Worm (Caenorhabditis elegans) whole organism, L3 larva: ENCODE results near the gene his-35.

Experiments
- ceh-82 ChIP-seq: fragments of 150-350 bp; optimal IDR thresholded peaks from 2 replicates; lab custom pipeline; 2014; ENCODE audit warnings: missing biosample characterization, missing genetic modification characterization
- nhr-77 ChIP-seq: fragments of 150-350 bp; optimal IDR thresholded peaks from 2 replicates; lab custom pipeline; 2014; ENCODE audit warnings: missing biosample characterization, missing genetic modification characterization
- unc-39 ChIP-seq: sonication (generic microtip); optimal IDR thresholded peaks from 4 replicates; lab custom pipeline; 2017; ENCODE audit warnings: missing biosample characterization, missing genetic modification characterization
- unc-62 ChIP-seq: fragments of 150-350 bp; sonication (generic microtip); optimal IDR thresholded peaks from 4 replicates; lab custom pipeline; 2014; ENCODE audit warnings: missing biosample characterization, missing genetic modification reagents, missing genetic modification characterization

DNA sequence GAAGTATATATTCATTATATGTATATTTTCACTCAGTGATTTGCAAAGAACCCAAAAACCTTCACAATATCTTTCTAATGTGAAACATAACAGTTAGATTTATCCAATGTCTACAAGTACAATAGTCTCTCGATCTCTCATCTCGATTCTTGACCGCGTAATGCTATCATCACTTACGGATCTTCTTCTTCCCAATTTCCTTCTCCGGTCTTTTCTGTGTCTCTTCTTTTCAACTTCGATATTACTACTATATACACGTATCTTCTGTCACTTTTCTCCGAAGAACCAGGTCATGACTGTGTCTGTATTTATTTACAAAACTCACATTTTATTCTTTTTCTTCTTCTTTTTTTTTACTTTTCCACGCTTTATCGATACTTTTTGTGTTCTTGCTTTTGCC lies 43.5 kb upstream of the his-35 start:
- TF ChIP-seq unc-39 (tag; lab: Kevin White, UChicago) (no peak), ceh-82 (no peak), nhr-77 (tag; lab: Kevin White, UChicago) (no peak), unc-62 (no peak)
